Worm (Caenorhabditis elegans) whole organism, L4 larva: ENCODE results near the gene srz-12.
A peak's percentile ranks its signal among the peaks of the same experiment; 100 is the strongest.
"Not testable (repeated sequence)": the region's sequence is repeated elsewhere in the genome, so short reads cannot be mapped to it uniquely, and the experiment has no call there.

ENCODE experiments used
- D1046.2 ChIP-seq: fragments of 200-800 bp; sonication (Bioruptor generic); IDR thresholded peaks from 2 replicates; pipeline ENCODE4 v1.3.6; 2022; ENCODE audit warnings: missing genetic modification characterization, missing compliant biosample characterization
- F49E8.2 ChIP-seq: sonication (generic microtip); optimal IDR thresholded peaks from 2 replicates; lab custom pipeline; 2016; ENCODE audit warnings: missing compliant biosample characterization, mild to moderate bottlenecking, missing genetic modification characterization, borderline replicate concordance
- T26A8.4 ChIP-seq: fragments of 200-800 bp; sonication (Bioruptor generic); IDR thresholded peaks from 2 replicates; pipeline ENCODE4 v1.3.6; 2022; ENCODE audit warnings: missing genetic modification characterization, missing compliant biosample characterization
- cey-2 ChIP-seq: sonication (generic microtip); optimal IDR thresholded peaks from 3 replicates; lab custom pipeline; 2017; ENCODE audit warnings: missing genetic modification characterization, mild to moderate bottlenecking, missing compliant biosample characterization, antibody characterized with exemption, borderline replicate concordance; ENCODE audit not compliant: insufficient read depth
- daf-16 ChIP-seq, 3 experiments: sonication (generic microtip); optimal IDR thresholded peaks; 2 replicates each; lab custom pipeline; 2016 to 2017; ENCODE audit warnings: missing genetic modification characterization in 3 of 3, missing genetic modification reagents in 3 of 3, mild to moderate bottlenecking in 2 of 3, missing compliant biosample characterization in 2 of 3, missing biosample characterization in 1 of 3, moderate library complexity in 1 of 3
- dmd-6 ChIP-seq: fragments of 200-800 bp; sonication (Bioruptor generic); IDR thresholded peaks from 2 replicates; pipeline ENCODE4 v1.3.6; 2022; ENCODE audit warnings: missing genetic modification reagents, missing genetic modification characterization, missing compliant biosample characterization
- dmd-9 ChIP-seq: fragments of 200-800 bp; sonication (Bioruptor generic); IDR thresholded peaks from 2 replicates; pipeline ENCODE4 v1.3.6; 2022; ENCODE audit warnings: missing genetic modification reagents, missing genetic modification characterization, missing compliant biosample characterization
- dpl-1 ChIP-seq: fragments of 150-350 bp; optimal IDR thresholded peaks from 2 replicates; lab custom pipeline; 2014; ENCODE audit warnings: missing biosample characterization, missing genetic modification reagents, missing genetic modification characterization
- duxl-1 ChIP-seq: sonication (generic microtip); optimal IDR thresholded peaks from 2 replicates; lab custom pipeline; 2016; ENCODE audit warnings: mild to moderate bottlenecking, missing genetic modification characterization, moderate library complexity, missing compliant biosample characterization; ENCODE audit not compliant: poor library complexity
- egl-27 ChIP-seq: sonication (generic microtip); optimal IDR thresholded peaks from 3 replicates; lab custom pipeline; 2017; ENCODE audit warnings: missing biosample characterization, missing genetic modification reagents, missing genetic modification characterization
- fos-1 ChIP-seq: fragments of 150-350 bp; optimal IDR thresholded peaks from 2 replicates; lab custom pipeline; 2014; ENCODE audit warnings: missing biosample characterization, missing genetic modification characterization
- lim-7 ChIP-seq: fragments of 200-800 bp; sonication (Bioruptor generic); IDR thresholded peaks from 2 replicates; pipeline ENCODE4 v1.3.6; 2022; ENCODE audit warnings: missing genetic modification characterization, missing compliant biosample characterization
- lin-1 ChIP-seq: fragments of 200-800 bp; sonication (Bioruptor generic); IDR thresholded peaks from 2 replicates; pipeline ENCODE4 v1.3.6; 2022; ENCODE audit warnings: missing genetic modification reagents, missing genetic modification characterization, missing compliant biosample characterization
- mxl-3 ChIP-seq: fragments of 200-800 bp; sonication (Bioruptor generic); optimal IDR thresholded peaks from 2 replicates; lab custom pipeline; 2018; ENCODE audit warnings: mild to moderate bottlenecking, missing genetic modification characterization, missing compliant biosample characterization
- nhr-10 ChIP-seq: fragments of 150-350 bp; optimal IDR thresholded peaks from 2 replicates; lab custom pipeline; 2014; ENCODE audit warnings: missing biosample characterization, missing genetic modification characterization
- nhr-11 ChIP-seq: fragments of 150-350 bp; optimal IDR thresholded peaks from 2 replicates; lab custom pipeline; 2014; ENCODE audit warnings: missing biosample characterization, missing genetic modification characterization
- nhr-25 ChIP-seq: sonication (generic microtip); optimal IDR thresholded peaks from 2 replicates; lab custom pipeline; 2017; ENCODE audit warnings: missing genetic modification characterization, mild to moderate bottlenecking, missing compliant biosample characterization, antibody characterized with exemption, moderate library complexity, borderline replicate concordance; ENCODE audit not compliant: insufficient read depth
- nhr-42 ChIP-seq: fragments of 200-800 bp; sonication (Bioruptor generic); IDR thresholded peaks from 2 replicates; pipeline ENCODE4 v1.3.6; 2022; ENCODE audit warnings: missing genetic modification characterization, missing compliant biosample characterization
- nhr-77 ChIP-seq: fragments of 150-350 bp; optimal IDR thresholded peaks from 2 replicates; lab custom pipeline; 2014; ENCODE audit warnings: missing biosample characterization, missing genetic modification characterization
- rbr-2 ChIP-seq: sonication (generic microtip); optimal IDR thresholded peaks from 2 replicates; lab custom pipeline; 2016; ENCODE audit warnings: missing genotype, missing genetic modification characterization, missing compliant biosample characterization
- sdz-12 ChIP-seq: fragments of 200-800 bp; sonication (Bioruptor generic); optimal IDR thresholded peaks from 2 replicates; lab custom pipeline; 2018; ENCODE audit warnings: mild to moderate bottlenecking, missing genetic modification characterization, missing compliant biosample characterization
- snpc-1.2 ChIP-seq: fragments of 200-800 bp; sonication (Bioruptor generic); IDR thresholded peaks from 2 replicates; pipeline ENCODE4 v1.3.6; 2022; ENCODE audit warnings: missing genetic modification reagents, missing genetic modification characterization, missing compliant biosample characterization
- spr-1 ChIP-seq: sonication (generic microtip); optimal IDR thresholded peaks from 2 replicates; lab custom pipeline; 2016; ENCODE audit warnings: mild to moderate bottlenecking, missing genetic modification characterization, missing compliant biosample characterization
- tag-97 ChIP-seq: fragments of 200-800 bp; sonication (Bioruptor generic); IDR thresholded peaks from 2 replicates; pipeline ENCODE4 v1.3.6; 2022; ENCODE audit warnings: missing genetic modification characterization, missing compliant biosample characterization
- unc-130 ChIP-seq: sonication (generic microtip); optimal IDR thresholded peaks from 2 replicates; lab custom pipeline; 2016; ENCODE audit warnings: missing genetic modification reagents, missing genetic modification characterization, missing compliant biosample characterization
- unc-62 ChIP-seq, 3 experiments: fragments of 150-350 bp in 1 of 3; sonication (generic microtip); optimal IDR thresholded peaks in 2 of 3; peaks in 1 of 3; 1 replicate in 1 of 3; 2 replicates in 2 of 3; lab custom pipeline; 2014 to 2017; ENCODE audit warnings: missing biosample characterization in 3 of 3, missing genetic modification characterization in 3 of 3, missing genetic modification reagents in 3 of 3, missing genotype in 1 of 3
- vab-7 ChIP-seq: fragments of 200-800 bp; sonication (Bioruptor generic); IDR thresholded peaks from 2 replicates; pipeline ENCODE4 v1.3.6; 2022; ENCODE audit warnings: missing genetic modification reagents, missing genetic modification characterization, missing compliant biosample characterization
- zfp-2 ChIP-seq: sonication (generic microtip); optimal IDR thresholded peaks from 2 replicates; lab custom pipeline; 2016; ENCODE audit warnings: mild to moderate bottlenecking, missing genetic modification characterization, missing compliant biosample characterization
- zfp-3 ChIP-seq: fragments of 200-800 bp; sonication (Bioruptor generic); conservative IDR thresholded peaks from 2 replicates; pipeline ENCODE4 v1.3.6; 2022; ENCODE audit warnings: missing genetic modification reagents, missing genetic modification characterization, missing compliant biosample characterization
- ztf-7 ChIP-seq: fragments of 150-350 bp; optimal IDR thresholded peaks from 2 replicates; lab custom pipeline; 2014; ENCODE audit warnings: missing biosample characterization, missing genetic modification characterization

Gene srz-12

ce11 chrV:15862599-15862998, at the start of gene srz-12:
Gene srz-12 (minus strand): TSS chrV:15862699.
- TF ChIP-seq tag-97 (GFP tag; lab: Robert Waterston, UW): no peak

ce11 chrV:15911848-15912247, 49.3 kb upstream of the srz-12 start, which contains the start of gene F35E8.6:
Gene F35E8.6 (plus strand): TSS chrV:15912148.
- no peak for TF ChIP-seq dpl-1
- no peak for TF ChIP-seq egl-27 (tag; lab: Kevin White, UChicago)
- no peak for TF ChIP-seq vab-7 (GFP tag; lab: Robert Waterston, UW)
- no peak for TF ChIP-seq lin-1 (GFP tag; lab: Robert Waterston, UW)
- no peak for TF ChIP-seq D1046.2
- TF ChIP-seq T26A8.4 (GFP tag; lab: Robert Waterston, UW): no peak
- TF ChIP-seq duxl-1 (tag; lab: Kevin White, UChicago): no peak
- no peak for TF ChIP-seq lim-7 (GFP tag; lab: Robert Waterston, UW)
- TF ChIP-seq daf-16 (GFP tag; optimal IDR thresholded peaks at IDR 0.05; lab: Kevin White, UChicago): no peak
- TF ChIP-seq daf-16 (tag; optimal IDR thresholded peaks at IDR 0.05; lab: Kevin White, UChicago): no peak
- TF ChIP-seq mxl-3 (GFP tag; lab: Kevin White, UChicago): no peak
- no peak for TF ChIP-seq snpc-1.2 (GFP tag; lab: Robert Waterston, UW)
- no peak for TF ChIP-seq unc-62 (GFP tag; optimal IDR thresholded peaks at IDR 0.05 in 1 of 2; lab: Kevin White, UChicago)
- no peak for TF ChIP-seq unc-62 (tag; optimal IDR thresholded peaks at IDR 0.05; lab: Kevin White, UChicago)
- no peak for TF ChIP-seq F49E8.2 (tag; lab: Kevin White, UChicago)
- no peak for TF ChIP-seq zfp-2 (tag; lab: Kevin White, UChicago)
- no peak for TF ChIP-seq zfp-3 (GFP tag; lab: Robert Waterston, UW)
- no peak for TF ChIP-seq dmd-6 (GFP tag; lab: Robert Waterston, UW)
- no peak for TF ChIP-seq dmd-9 (GFP tag; lab: Robert Waterston, UW)
- no peak for TF ChIP-seq sdz-12
- TF ChIP-seq ztf-7 (tag; lab: Kevin White, UChicago): no peak
- TF ChIP-seq unc-130 (GFP tag; lab: Kevin White, UChicago): no peak

ce11 chrV:15905530-15905929, 43.0 kb upstream of the srz-12 start, which contains the start of the genes F35E8.1 and F35E8.2:
Gene F35E8.1 (minus strand): TSS chrV:15905630.
Gene F35E8.2 (plus strand): TSS chrV:15905661.
- TF ChIP-seq daf-16 (GFP tag; optimal IDR thresholded peaks at IDR 0.05; lab: Kevin White, UChicago): not testable (repeated sequence)
- TF ChIP-seq daf-16 (tag; optimal IDR thresholded peaks at IDR 0.05; lab: Kevin White, UChicago) (peak; percentile 46), dmd-6 (GFP tag; lab: Robert Waterston, UW) (0 out of 2 replicates have a peak, but pooled peaks have one; percentile 14)

ce11 chrV:15900564-15900963, 38.1 kb upstream of the srz-12 start:
- TF ChIP-seq nhr-25 (tag; lab: Kevin White, UChicago) (no peak), nhr-10 (no peak), F49E8.2 (tag; lab: Kevin White, UChicago) (no peak), fos-1 (tag; lab: Kevin White, UChicago) (no peak), cey-2 (tag; lab: Kevin White, UChicago) (no peak), nhr-11 (tag; lab: Kevin White, UChicago) (no peak), vab-7 (GFP tag; lab: Robert Waterston, UW) (no peak), spr-1 (tag; lab: Kevin White, UChicago) (no peak), nhr-77 (tag; lab: Kevin White, UChicago) (no peak), snpc-1.2 (GFP tag; lab: Robert Waterston, UW) (no peak), rbr-2 (tag; lab: Kevin White, UChicago) (no peak)
- TF ChIP-seq, all 104 proteins: peak for 0

ce11 chrV:15899696-15900095, 37.2 kb upstream of the srz-12 start, which contains the start of gene T06C12.14:
Gene T06C12.14 (plus strand): TSS chrV:15899996.
- TF ChIP-seq nhr-42 (GFP tag; lab: Robert Waterston, UW) (no peak), unc-62 (GFP tag; optimal IDR thresholded peaks at IDR 0.05 in 1 of 2; lab: Kevin White, UChicago) (peak in 1 of 2 experiments; percentile 53), unc-62 (tag; optimal IDR thresholded peaks at IDR 0.05; lab: Kevin White, UChicago) (no peak)
- TF ChIP-seq, all 104 proteins: peak for 1
